Fruit fly (Drosophila melanogaster) whole organism: ENCODE results near the gene Obp84a.

Source experiments
- CG8478 ChIP-seq: fragments of >200 bp; optimal IDR thresholded peaks from 2 replicates; lab custom pipeline; 2018; ENCODE audit warnings: inconsistent platforms
- Dll ChIP-seq: fragments of >200 bp; optimal IDR thresholded peaks from 2 replicates; lab custom pipeline; 2017
- EcR ChIP-seq, 2 experiments: fragments of >200 bp; optimal IDR thresholded peaks; 2 replicates each; lab custom pipeline; 2017; ENCODE audit warnings: missing biosample characterization in 2 of 2, missing genetic modification characterization in 2 of 2, missing genetic modification reagents in 2 of 2
- pan ChIP-seq: fragments of >200 bp; optimal IDR thresholded peaks from 2 replicates; lab custom pipeline; 2017
- psq ChIP-seq: fragments of >200 bp; optimal IDR thresholded peaks from 2 replicates; lab custom pipeline; 2017
- usp ChIP-seq: fragments of >200 bp; optimal IDR thresholded peaks from 2 replicates; lab custom pipeline; 2017; ENCODE audit warnings: missing biosample characterization, missing genetic modification characterization, mixed read lengths

Obp84a gene

dm6 chr3R:7251857-7252256 is at the start of gene Obp84a:
TSS of gene Obp84a (minus strand) at chr3R:7251957.
- TF ChIP-seq EcR (GFP tag; optimal IDR thresholded peaks at IDR 0.05; lab: Kevin White, UChicago) (no peak), Dll (lab: Kevin White, UChicago) (no peak), psq (lab: Kevin White, UChicago) (no peak), usp (GFP tag; lab: Kevin White, UChicago) (no peak), pan (lab: Kevin White, UChicago) (no peak), CG8478 (lab: Kevin White, UChicago) (no peak)

dm6 chr3R:7285662-7286061 is 33.9 kb upstream of the Obp84a start, which contains the start of gene RacGAP84C:
TSS of gene RacGAP84C (plus strand) at chr3R:7285962.
- no peak for TF ChIP-seq pan (lab: Kevin White, UChicago)
- TF ChIP-seq Dll (lab: Kevin White, UChicago) = no peak
- no peak for TF ChIP-seq CG8478 (lab: Kevin White, UChicago)
- no peak for TF ChIP-seq psq (lab: Kevin White, UChicago)
- no peak for TF ChIP-seq EcR (GFP tag; optimal IDR thresholded peaks at IDR 0.05; lab: Kevin White, UChicago)
- no peak for TF ChIP-seq usp (GFP tag; lab: Kevin White, UChicago)

- no peak for TF ChIP-seq pan (lab: Kevin White, UChicago)
- no peak for TF ChIP-seq Dll (lab: Kevin White, UChicago)
- no peak for TF ChIP-seq EcR (GFP tag; optimal IDR thresholded peaks at IDR 0.05; lab: Kevin White, UChicago)
- TF ChIP-seq usp (GFP tag; lab: Kevin White, UChicago) = no peak
- TF ChIP-seq CG8478 (lab: Kevin White, UChicago) = no peak
- no peak for TF ChIP-seq psq (lab: Kevin White, UChicago)
Measured at dm6 chr3R:7282244-7282890, 30.6 kb upstream of the Obp84a start.

dm6 chr3R:7276782-7277181 is 25.0 kb upstream of the Obp84a start:
- TF ChIP-seq psq (lab: Kevin White, UChicago) (no peak), CG8478 (lab: Kevin White, UChicago) (no peak), EcR (GFP tag; optimal IDR thresholded peaks at IDR 0.05; lab: Kevin White, UChicago) (no peak), usp (GFP tag; lab: Kevin White, UChicago) (no peak), Dll (lab: Kevin White, UChicago) (no peak), pan (lab: Kevin White, UChicago) (no peak)

- no peak for TF ChIP-seq EcR (GFP tag; optimal IDR thresholded peaks at IDR 0.05; lab: Kevin White, UChicago)
- no peak for TF ChIP-seq CG8478 (lab: Kevin White, UChicago)
- no peak for TF ChIP-seq psq (lab: Kevin White, UChicago)
- no peak for TF ChIP-seq pan (lab: Kevin White, UChicago)
- no peak for TF ChIP-seq usp (GFP tag; lab: Kevin White, UChicago)
- no peak for TF ChIP-seq Dll (lab: Kevin White, UChicago)
Measured at dm6 chr3R:7274973-7275525, 23.3 kb upstream of the Obp84a start.

- TF ChIP-seq CG8478 (lab: Kevin White, UChicago) (no peak), usp (GFP tag; lab: Kevin White, UChicago) (no peak), pan (lab: Kevin White, UChicago) (no peak), psq (lab: Kevin White, UChicago) (no peak)
Measured at dm6 chr3R:7265567-7266208, 13.9 kb upstream of the Obp84a start, which contains the start of the genes Gld and Syt4. TSS of gene Gld (minus strand) at chr3R:7265703. TSS of gene Syt4 (plus strand) at chr3R:7266065.

dm6 chr3R:7259554-7259953 is 7.8 kb upstream of the Obp84a start:
- TF ChIP-seq Dll (lab: Kevin White, UChicago) (no peak), pan (lab: Kevin White, UChicago) (no peak), usp (GFP tag; lab: Kevin White, UChicago) (no peak), CG8478 (lab: Kevin White, UChicago) (no peak), EcR (GFP tag; optimal IDR thresholded peaks at IDR 0.05; lab: Kevin White, UChicago) (no peak), psq (lab: Kevin White, UChicago) (no peak)

dm6 chr3R:7249460-7249859 is 2.3 kb downstream of the Obp84a start, which contains the start of the genes CG1227 and Dtwd2:
TSS of gene CG1227 (minus strand) at chr3R:7249738.
TSS of gene Dtwd2 (plus strand) at chr3R:7249795.
- TF ChIP-seq Dll (lab: Kevin White, UChicago) = no peak
- TF ChIP-seq pan (lab: Kevin White, UChicago) = no peak
- no peak for TF ChIP-seq psq (lab: Kevin White, UChicago)
- no peak for TF ChIP-seq usp (GFP tag; lab: Kevin White, UChicago)
- TF ChIP-seq EcR (GFP tag; optimal IDR thresholded peaks at IDR 0.05; lab: Kevin White, UChicago) = no peak
- no peak for TF ChIP-seq CG8478 (lab: Kevin White, UChicago)

dm6 chr3R:7246889-7247288 is 4.9 kb downstream of the Obp84a start, which contains the start of the genes Noc3 and CG10053:
TSS of gene Noc3 (minus strand) at chr3R:7246969.
TSS of gene CG10053 (plus strand) at chr3R:7247090.
- TF ChIP-seq CG8478 (lab: Kevin White, UChicago) (no peak), usp (GFP tag; lab: Kevin White, UChicago) (no peak), EcR (GFP tag; optimal IDR thresholded peaks at IDR 0.05; lab: Kevin White, UChicago) (no peak), Dll (lab: Kevin White, UChicago) (no peak), pan (lab: Kevin White, UChicago) (no peak), psq (lab: Kevin White, UChicago) (no peak)

dm6 chr3R:7241460-7241859 is 10.3 kb downstream of the Obp84a start, which contains the start of gene CG14607:
TSS of gene CG14607 (plus strand) at chr3R:7241760.
- TF ChIP-seq EcR (GFP tag; optimal IDR thresholded peaks at IDR 0.05; lab: Kevin White, UChicago) = no peak
- TF ChIP-seq CG8478 (lab: Kevin White, UChicago) = no peak
- TF ChIP-seq pan (lab: Kevin White, UChicago) = no peak
- no peak for TF ChIP-seq psq (lab: Kevin White, UChicago)
- no peak for TF ChIP-seq usp (GFP tag; lab: Kevin White, UChicago)
- no peak for TF ChIP-seq Dll (lab: Kevin White, UChicago)
